Worm (Caenorhabditis elegans) whole organism, late embryonic: ENCODE results near the gene dgat-2.
"Not testable (repeated sequence)": the region's sequence is repeated elsewhere in the genome, so short reads cannot be mapped to it uniquely, and the experiment has no call there.

Experiments
- C08G9.2 ChIP-seq: sonication (generic microtip); optimal IDR thresholded peaks from 2 replicates; lab custom pipeline; 2016; ENCODE audit warnings: mild to moderate bottlenecking, missing genetic modification characterization, moderate library complexity, missing compliant biosample characterization
- K02D7.2 ChIP-seq: sonication (generic microtip); optimal IDR thresholded peaks from 2 replicates; lab custom pipeline; 2017; ENCODE audit warnings: mild to moderate bottlenecking, missing genetic modification characterization, missing compliant biosample characterization
- K09A11.1 ChIP-seq: sonication (generic microtip); optimal IDR thresholded peaks from 2 replicates; lab custom pipeline; 2017; ENCODE audit warnings: antibody characterized with exemption, mild to moderate bottlenecking, missing genetic modification characterization, missing compliant biosample characterization; ENCODE audit not compliant: insufficient read depth
- T23F11.4 ChIP-seq: fragments of 200-800 bp; sonication (Bioruptor generic); optimal IDR thresholded peaks from 2 replicates; lab custom pipeline; 2018; ENCODE audit warnings: mild to moderate bottlenecking, missing genetic modification characterization, missing compliant biosample characterization
- ama-1 ChIP-seq: fragments of 150-350 bp; optimal IDR thresholded peaks from 2 replicates; lab custom pipeline; 2014
- ceh-18 ChIP-seq: sonication (generic microtip); optimal IDR thresholded peaks from 2 replicates; lab custom pipeline; 2016; ENCODE audit warnings: missing genetic modification characterization, missing compliant biosample characterization
- ceh-19 ChIP-seq: fragments of 200-800 bp; sonication (Bioruptor generic); optimal IDR thresholded peaks from 2 replicates; lab custom pipeline; 2018; ENCODE audit warnings: mild to moderate bottlenecking, missing genetic modification characterization, missing compliant biosample characterization
- ceh-24 ChIP-seq: sonication (generic microtip); optimal IDR thresholded peaks from 2 replicates; lab custom pipeline; 2016; ENCODE audit warnings: mild to moderate bottlenecking, missing genetic modification characterization, missing compliant biosample characterization
- ceh-34 ChIP-seq: sonication (generic microtip); optimal IDR thresholded peaks from 2 replicates; lab custom pipeline; 2016; ENCODE audit warnings: mild to moderate bottlenecking, missing genetic modification characterization, missing compliant biosample characterization
- ceh-45 ChIP-seq: fragments of 200-800 bp; sonication (Bioruptor generic); IDR thresholded peaks from 2 replicates; pipeline ENCODE4 v1.3.6; 2022; ENCODE audit warnings: missing genetic modification reagents, missing genetic modification characterization, missing compliant biosample characterization
- ceh-48 ChIP-seq: sonication (generic microtip); optimal IDR thresholded peaks from 2 replicates; lab custom pipeline; 2016; ENCODE audit warnings: missing genetic modification characterization, inconsistent platforms, missing compliant biosample characterization
- ceh-6 ChIP-seq: fragments of 200-800 bp; sonication (Bioruptor generic); optimal IDR thresholded peaks from 2 replicates; lab custom pipeline; 2018; ENCODE audit warnings: mild to moderate bottlenecking, missing genetic modification characterization, missing compliant biosample characterization
- che-1 ChIP-seq: sonication (generic microtip); optimal IDR thresholded peaks from 2 replicates; lab custom pipeline; 2016; ENCODE audit warnings: mild to moderate bottlenecking, missing genetic modification characterization, missing compliant biosample characterization
- dmd-4 ChIP-seq: sonication (generic microtip); optimal IDR thresholded peaks from 2 replicates; lab custom pipeline; 2016; ENCODE audit warnings: borderline replicate concordance, missing genetic modification characterization, missing compliant biosample characterization
- dve-1 ChIP-seq: sonication (generic microtip); optimal IDR thresholded peaks from 2 replicates; lab custom pipeline; 2017; ENCODE audit warnings: antibody characterized with exemption, mild to moderate bottlenecking, missing genetic modification characterization, missing compliant biosample characterization
- elt-2 ChIP-seq: sonication (generic microtip); optimal IDR thresholded peaks from 2 replicates; lab custom pipeline; 2016; ENCODE audit warnings: missing genetic modification reagents, missing genetic modification characterization, missing compliant biosample characterization
- ets-4 ChIP-seq: sonication (generic microtip); optimal IDR thresholded peaks from 2 replicates; lab custom pipeline; 2016; ENCODE audit warnings: missing genetic modification characterization, missing compliant biosample characterization
- fax-1 ChIP-seq: sonication (generic microtip); optimal IDR thresholded peaks from 2 replicates; lab custom pipeline; 2016; ENCODE audit warnings: missing genotype, missing genetic modification characterization, missing compliant biosample characterization
- fkh-6 ChIP-seq: sonication (generic microtip); optimal IDR thresholded peaks from 2 replicates; lab custom pipeline; 2016; ENCODE audit warnings: missing genetic modification characterization, missing compliant biosample characterization
- gmeb-2 ChIP-seq: sonication (generic microtip); optimal IDR thresholded peaks from 2 replicates; lab custom pipeline; 2016; ENCODE audit warnings: missing genetic modification characterization, inconsistent platforms, missing compliant biosample characterization
- hlh-30 ChIP-seq: sonication (generic microtip); optimal IDR thresholded peaks from 2 replicates; lab custom pipeline; 2017; ENCODE audit warnings: antibody characterized with exemption, missing genetic modification characterization, missing compliant biosample characterization; ENCODE audit not compliant: insufficient read depth
- hlh-6 ChIP-seq: sonication (generic microtip); optimal IDR thresholded peaks from 2 replicates; lab custom pipeline; 2016; ENCODE audit warnings: missing genotype, missing genetic modification characterization, missing compliant biosample characterization
- lim-6 ChIP-seq: sonication (generic microtip); optimal IDR thresholded peaks from 2 replicates; lab custom pipeline; 2016; ENCODE audit warnings: missing genetic modification characterization, missing compliant biosample characterization
- lin-11 ChIP-seq: fragments of 200-800 bp; sonication (Bioruptor generic); optimal IDR thresholded peaks from 2 replicates; lab custom pipeline; 2018; ENCODE audit warnings: mild to moderate bottlenecking, missing genetic modification characterization, missing compliant biosample characterization
- madf-2 ChIP-seq: sonication (generic microtip); optimal IDR thresholded peaks from 2 replicates; lab custom pipeline; 2017; ENCODE audit warnings: missing genetic modification characterization, missing compliant biosample characterization
- mec-3 ChIP-seq: sonication (generic microtip); optimal IDR thresholded peaks from 2 replicates; lab custom pipeline; 2016; ENCODE audit warnings: borderline replicate concordance, missing genetic modification characterization, missing compliant biosample characterization
- nhr-232 ChIP-seq: sonication (generic microtip); optimal IDR thresholded peaks from 2 replicates; lab custom pipeline; 2016; ENCODE audit warnings: missing genetic modification characterization, missing compliant biosample characterization
- pag-3 ChIP-seq: sonication (generic microtip); optimal IDR thresholded peaks from 2 replicates; lab custom pipeline; 2016; ENCODE audit warnings: missing compliant biosample characterization, missing genetic modification characterization, borderline replicate concordance
- pha-2 ChIP-seq: sonication (generic microtip); optimal IDR thresholded peaks from 2 replicates; lab custom pipeline; 2017; ENCODE audit warnings: mild to moderate bottlenecking, missing genetic modification characterization, missing compliant biosample characterization
- sdc-2 ChIP-seq: sonication (generic microtip); optimal IDR thresholded peaks from 2 replicates; lab custom pipeline; 2016; ENCODE audit warnings: missing genotype, missing genetic modification characterization, missing compliant biosample characterization
- sox-2 ChIP-seq: fragments of 200-800 bp; sonication (Bioruptor generic); IDR thresholded peaks from 2 replicates; pipeline ENCODE4 v1.3.6; 2022; ENCODE audit warnings: missing genetic modification reagents, missing genetic modification characterization, missing compliant biosample characterization
- sox-4 ChIP-seq: sonication (generic microtip); optimal IDR thresholded peaks from 2 replicates; lab custom pipeline; 2017; ENCODE audit warnings: mild to moderate bottlenecking, missing genetic modification characterization, inconsistent platforms, missing compliant biosample characterization
- ttx-3 ChIP-seq: sonication (generic microtip); optimal IDR thresholded peaks from 2 replicates; lab custom pipeline; 2016; ENCODE audit warnings: missing genetic modification reagents, missing genetic modification characterization, missing compliant biosample characterization
- unc-42 ChIP-seq: sonication (generic microtip); optimal IDR thresholded peaks from 2 replicates; lab custom pipeline; 2016; ENCODE audit warnings: missing genotype, missing genetic modification characterization, missing compliant biosample characterization
- unc-86 ChIP-seq: sonication (generic microtip); optimal IDR thresholded peaks from 2 replicates; lab custom pipeline; 2016; ENCODE audit warnings: missing genetic modification characterization, missing compliant biosample characterization
- zip-5 ChIP-seq: sonication (generic microtip); optimal IDR thresholded peaks from 2 replicates; lab custom pipeline; 2016; ENCODE audit warnings: missing genetic modification characterization, missing compliant biosample characterization
- ztf-16 ChIP-seq: sonication (generic microtip); optimal IDR thresholded peaks from 2 replicates; lab custom pipeline; 2017; ENCODE audit warnings: missing genetic modification characterization, missing compliant biosample characterization

The dgat-2 gene

DNA sequence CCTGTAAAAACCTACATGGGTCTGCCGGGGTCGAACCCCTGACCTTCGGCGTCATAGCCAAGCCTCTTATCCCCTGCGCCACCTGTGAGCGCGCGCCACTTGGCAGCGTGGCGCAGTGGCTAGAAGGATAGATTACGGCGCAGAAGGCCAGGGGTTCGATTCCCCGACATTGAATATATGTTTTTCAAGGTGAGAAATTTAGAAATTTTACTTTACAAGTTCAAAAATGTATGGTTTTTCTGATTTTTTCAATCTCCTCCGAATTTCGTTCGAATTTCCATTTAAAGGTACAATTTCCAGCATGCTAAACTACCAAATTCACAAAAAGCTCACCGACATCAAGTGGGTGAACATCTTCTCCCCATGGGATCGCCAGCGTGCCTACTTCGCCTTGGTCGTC is at the start of gene dgat-2:
Gene dgat-2, plus strand, starts transcription at position 301 of the 400 bp plus-strand sequence.
- TF ChIP-seq dmd-4 (no peak), ttx-3 (tag; lab: Kevin White, UChicago) (no peak), lin-11 (tag; lab: Kevin White, UChicago) (no peak), hlh-6 (tag; lab: Kevin White, UChicago) (no peak), sdc-2 (tag; lab: Kevin White, UChicago) (no peak), ceh-19 (no peak), unc-42 (tag; lab: Kevin White, UChicago) (no peak), ceh-48 (tag; lab: Kevin White, UChicago) (no peak), elt-2 (tag; lab: Kevin White, UChicago) (no peak), C08G9.2 (no peak), ets-4 (tag; lab: Kevin White, UChicago) (no peak), pag-3 (no peak), lim-6 (tag; lab: Kevin White, UChicago) (no peak), ztf-16 (tag; lab: Kevin White, UChicago) (no peak)
- TF ChIP-seq, all 69 proteins: peak for 0

- TF ChIP-seq zip-5 (tag; lab: Kevin White, UChicago); T23F11.4 (GFP tag; lab: Kevin White, UChicago); unc-86 (tag; lab: Kevin White, UChicago): not testable (repeated sequence)
Measured at ce11 chrV:17610503-17610902, 49.6 kb upstream of the dgat-2 start, which contains the start of gene Y6G8.15. Y6G8.15 (minus strand) TSS chrV:17610603.

DNA sequence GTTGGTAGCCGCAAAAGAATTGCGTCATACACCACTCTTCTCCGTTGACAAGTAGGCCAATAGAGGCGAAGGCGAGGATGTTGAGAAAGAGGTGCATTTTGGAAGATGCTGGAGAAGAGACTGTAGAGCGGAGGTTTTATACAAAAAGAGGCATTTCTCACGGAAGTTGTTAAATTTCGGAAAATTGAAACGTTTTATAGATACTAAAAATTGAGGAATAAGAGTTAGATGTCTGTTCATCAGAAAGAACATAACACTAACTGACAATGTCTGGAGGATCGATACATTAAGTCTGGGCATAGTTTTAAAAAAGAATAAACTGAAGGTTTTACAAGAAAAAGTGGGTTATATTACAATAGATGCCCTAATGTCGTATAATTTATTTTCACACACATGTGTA is 45.9 kb upstream of the dgat-2 start, which contains the start of gene Y6G8.14:
Gene Y6G8.14, minus strand, starts transcription at position 101 of the 400 bp plus-strand sequence.
- TF ChIP-seq ceh-34 (tag; lab: Kevin White, UChicago) (no peak), lim-6 (tag; lab: Kevin White, UChicago) (no peak), K09A11.1 (no peak), che-1 (no peak), fkh-6 (tag; lab: Kevin White, UChicago) (no peak), ceh-45 (no peak), gmeb-2 (no peak), mec-3 (tag; lab: Kevin White, UChicago) (no peak), ttx-3 (tag; lab: Kevin White, UChicago) (no peak), ceh-24 (tag; lab: Kevin White, UChicago) (no peak), fax-1 (tag; lab: Kevin White, UChicago) (no peak), sox-4 (no peak), sox-2 (GFP tag; lab: Robert Waterston, UW) (no peak)

DNA sequence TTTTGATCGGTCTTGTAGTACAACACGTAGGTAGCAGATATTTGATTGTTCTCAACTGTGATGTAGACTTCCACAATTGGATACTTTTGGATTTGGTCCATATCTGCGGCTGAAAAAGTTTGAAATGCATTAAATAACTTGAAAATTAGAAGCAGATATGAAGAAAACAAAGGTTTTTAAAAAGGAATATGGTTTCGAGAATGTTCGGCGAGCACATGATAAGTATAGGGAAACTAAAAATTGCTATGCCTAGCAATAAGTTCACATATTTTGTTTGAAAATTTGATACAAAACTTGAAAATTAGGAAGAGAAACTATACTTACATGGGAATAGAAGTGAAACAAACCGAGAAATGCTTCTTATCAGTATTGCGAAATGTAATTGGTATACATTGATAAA is 44.5 kb upstream of the dgat-2 start, which contains the start of gene Y6G8.5:
Gene Y6G8.5, minus strand, starts transcription at position 101 of the 400 bp plus-strand sequence.
- no peak for TF ChIP-seq ceh-18

DNA sequence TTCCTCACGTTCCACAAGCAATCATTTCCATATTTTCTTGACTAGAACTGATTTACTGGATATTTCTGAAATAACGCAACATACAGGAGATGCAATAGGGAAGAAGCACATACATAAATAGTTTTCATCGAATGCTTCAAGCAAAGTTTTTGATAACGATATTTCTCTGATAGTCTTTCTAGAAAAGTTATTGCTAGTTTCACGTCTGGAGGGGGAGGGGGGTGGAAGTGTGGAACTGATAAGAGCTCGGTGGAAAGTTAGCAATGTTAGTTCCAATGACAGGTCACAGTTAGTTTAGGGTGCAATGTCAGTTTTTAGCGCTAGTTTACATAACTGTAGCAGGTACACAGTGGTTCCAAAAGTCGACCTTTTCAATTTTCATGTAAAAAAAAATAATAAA is 43.3 kb upstream of the dgat-2 start, which contains the start of gene Y6G8.6:
Gene Y6G8.6, minus strand, starts transcription at position 98 of the 400 bp plus-strand sequence.
- TF ChIP-seq sdc-2 (tag; lab: Kevin White, UChicago) = no peak
- no peak for TF ChIP-seq mec-3 (tag; lab: Kevin White, UChicago)
- no peak for TF ChIP-seq che-1
- TF ChIP-seq elt-2 (tag; lab: Kevin White, UChicago) = peak; percentile 14
- TF ChIP-seq pha-2 (tag; lab: Kevin White, UChicago) = no peak

DNA sequence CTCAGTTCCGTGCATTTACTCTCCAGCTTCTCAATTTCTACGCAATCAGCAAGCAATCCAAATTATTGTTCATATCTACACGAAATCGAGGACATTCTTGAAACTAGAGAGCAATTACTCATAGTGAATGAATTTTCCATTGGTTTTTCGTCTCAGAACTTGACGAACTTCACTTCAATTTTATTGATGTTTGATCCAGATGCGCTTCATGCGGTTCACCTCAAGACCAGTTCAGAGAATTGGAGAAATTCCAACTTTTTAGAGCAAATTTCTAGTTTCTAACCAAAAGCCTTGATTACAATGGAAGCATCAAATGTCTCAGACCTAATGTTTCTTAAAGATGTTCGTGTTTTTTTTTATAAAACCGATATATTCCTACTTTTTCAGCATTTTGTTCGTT is 39.8 kb upstream of the dgat-2 start, which contains the start of gene Y6G8.8:
Gene Y6G8.8, plus strand, starts transcription at position 301 of the 400 bp plus-strand sequence.
- TF ChIP-seq pha-2 (tag; lab: Kevin White, UChicago) (no peak), dve-1 (tag; lab: Kevin White, UChicago) (no peak), sox-4 (no peak), madf-2 (no peak), ama-1 (lab: Kevin White, UChicago) (no peak), K02D7.2 (tag; lab: Kevin White, UChicago) (no peak), ztf-16 (tag; lab: Kevin White, UChicago) (no peak), ceh-48 (tag; lab: Kevin White, UChicago) (no peak), che-1 (no peak), hlh-30 (no peak), unc-86 (tag; lab: Kevin White, UChicago) (no peak), nhr-232 (no peak), ceh-6 (GFP tag; lab: Kevin White, UChicago) (no peak), dmd-4 (no peak), zip-5 (tag; lab: Kevin White, UChicago) (no peak), unc-42 (tag; lab: Kevin White, UChicago) (no peak), K09A11.1 (no peak), mec-3 (tag; lab: Kevin White, UChicago) (no peak)
